Fruit fly (Drosophila melanogaster) whole organism, prepupa: ENCODE measurements around the gene Acp95EF.

Experiments used
- Blimp-1 ChIP-seq: fragments of 200-800 bp; sonication (Bioruptor generic); optimal IDR thresholded peaks from 3 replicates; lab custom pipeline; 2017; ENCODE audit warnings: missing biosample characterization, missing genetic modification characterization, mild to moderate bottlenecking, moderate library complexity, missing genetic modification reagents
- CG10631 ChIP-seq: fragments of 200-800 bp; sonication (Bioruptor generic); optimal IDR thresholded peaks from 2 replicates; lab custom pipeline; 2016; ENCODE audit warnings: missing biosample characterization, missing genetic modification characterization
- CG11294 ChIP-seq: fragments of 200-800 bp; sonication (Bioruptor generic); IDR thresholded peaks from 2 replicates; pipeline ENCODE4 v1.3.6; 2022; ENCODE audit warnings: missing biosample characterization, missing genetic modification characterization
- CG15336 ChIP-seq: fragments of 200-800 bp; sonication (Bioruptor generic); IDR thresholded peaks from 2 replicates; pipeline ENCODE4 v1.3.6; 2022; ENCODE audit warnings: missing biosample characterization, missing genetic modification characterization
- CG3032 ChIP-seq: fragments of 200-800 bp; optimal IDR thresholded peaks from 2 replicates; lab custom pipeline; 2019; ENCODE audit warnings: missing biosample characterization, mild to moderate bottlenecking, missing genetic modification characterization, moderate library complexity
- CG31627 ChIP-seq: fragments of 200-800 bp; sonication (Bioruptor generic); optimal IDR thresholded peaks from 3 replicates; lab custom pipeline; 2016; ENCODE audit warnings: missing biosample characterization, missing genetic modification characterization
- CG32006 ChIP-seq: fragments of 200-800 bp; sonication (Bioruptor generic); optimal IDR thresholded peaks from 3 replicates; lab custom pipeline; 2017; ENCODE audit warnings: missing biosample characterization, mild to moderate bottlenecking, missing genetic modification characterization
- CG34406 ChIP-seq: fragments of 200-800 bp; sonication (Bioruptor generic); optimal IDR thresholded peaks from 3 replicates; lab custom pipeline; 2016; ENCODE audit warnings: missing biosample characterization, missing genetic modification characterization
- CG3919 ChIP-seq: fragments of 200-800 bp; sonication (Bioruptor generic); optimal IDR thresholded peaks from 3 replicates; lab custom pipeline; 2016; ENCODE audit warnings: missing biosample characterization, missing genetic modification characterization
- CG4318 ChIP-seq: fragments of 200-800 bp; sonication (Bioruptor generic); optimal IDR thresholded peaks from 3 replicates; lab custom pipeline; 2017; ENCODE audit warnings: missing biosample characterization, mild to moderate bottlenecking, missing genetic modification characterization
- CG6163 ChIP-seq: fragments of 200-800 bp; sonication (Bioruptor generic); IDR thresholded peaks from 3 replicates; pipeline ENCODE4 v1.3.6; 2022; ENCODE audit warnings: missing biosample characterization, missing genetic modification characterization
- CG6276 ChIP-seq: fragments of 200-800 bp; sonication (Bioruptor generic); optimal IDR thresholded peaks from 2 replicates; lab custom pipeline; 2017; ENCODE audit warnings: missing biosample characterization, mild to moderate bottlenecking, missing genetic modification characterization
- CG6792 ChIP-seq: fragments of 200-800 bp; sonication (Bioruptor generic); optimal IDR thresholded peaks from 3 replicates; lab custom pipeline; 2016; ENCODE audit warnings: missing biosample characterization, missing genetic modification characterization
- CG6854 ChIP-seq: fragments of 200-800 bp; sonication (Bioruptor generic); optimal IDR thresholded peaks from 2 replicates; lab custom pipeline; 2017; ENCODE audit warnings: missing biosample characterization, mild to moderate bottlenecking, missing genetic modification characterization
- CG8119 ChIP-seq: fragments of 200-800 bp; sonication (Bioruptor generic); IDR thresholded peaks from 3 replicates; pipeline ENCODE4 v1.3.6; 2022; ENCODE audit warnings: missing biosample characterization, missing genetic modification characterization
- CG9139 ChIP-seq: fragments of 200-800 bp; sonication (Bioruptor generic); optimal IDR thresholded peaks from 3 replicates; lab custom pipeline; 2017; ENCODE audit warnings: missing biosample characterization, mild to moderate bottlenecking, missing genetic modification characterization
- Eip75B ChIP-seq: fragments of 200-800 bp; sonication (Bioruptor generic); optimal IDR thresholded peaks from 3 replicates; lab custom pipeline; 2016; ENCODE audit warnings: missing biosample characterization, missing genetic modification characterization
- Eip78C ChIP-seq: fragments of 200-800 bp; sonication (Bioruptor generic); peaks from one replicate; lab custom pipeline; 2016; ENCODE audit warnings: missing biosample characterization, missing genetic modification characterization
- Gug ChIP-seq: fragments of 200-800 bp; sonication (Bioruptor generic); IDR thresholded peaks from 2 replicates; pipeline ENCODE4 v1.3.6; 2022; ENCODE audit warnings: missing biosample characterization, missing genetic modification characterization
- Hr38 ChIP-seq: sonication (Bioruptor generic); optimal IDR thresholded peaks from 2 replicates; lab custom pipeline; 2016; ENCODE audit warnings: missing biosample characterization, missing genetic modification characterization
- Hr39 ChIP-seq: fragments of 200-800 bp; sonication (Bioruptor generic); optimal IDR thresholded peaks from 2 replicates; lab custom pipeline; 2016; ENCODE audit warnings: missing biosample characterization, missing genetic modification characterization
- Hr4 ChIP-seq: fragments of 200-800 bp; sonication (Bioruptor generic); optimal IDR thresholded peaks from 3 replicates; lab custom pipeline; 2016; ENCODE audit warnings: missing biosample characterization, missing genetic modification characterization
- Lpt ChIP-seq: fragments of 200-800 bp; sonication (Bioruptor generic); optimal IDR thresholded peaks from 3 replicates; lab custom pipeline; 2016; ENCODE audit warnings: missing biosample characterization, missing genetic modification characterization
- OdsH ChIP-seq: fragments of 200-800 bp; sonication (Bioruptor generic); optimal IDR thresholded peaks from 3 replicates; lab custom pipeline; 2016; ENCODE audit warnings: missing biosample characterization, missing genetic modification characterization
- Sox102F ChIP-seq: fragments of 200-800 bp; sonication (Bioruptor generic); optimal IDR thresholded peaks from 2 replicates; lab custom pipeline; 2016; ENCODE audit warnings: missing biosample characterization, mild to moderate bottlenecking, missing genetic modification characterization
- Sox14 ChIP-seq: fragments of 200-800 bp; sonication (Bioruptor generic); optimal IDR thresholded peaks from 3 replicates; lab custom pipeline; 2016; ENCODE audit warnings: missing biosample characterization, missing genetic modification characterization
- Sox15 ChIP-seq: fragments of 200-800 bp; sonication (Bioruptor generic); optimal IDR thresholded peaks from 3 replicates; lab custom pipeline; 2016; ENCODE audit warnings: missing biosample characterization, missing genetic modification characterization
- achi ChIP-seq: fragments of 200-800 bp; sonication (Bioruptor generic); optimal IDR thresholded peaks from 3 replicates; lab custom pipeline; 2016; ENCODE audit warnings: missing biosample characterization, missing genetic modification characterization
- acj6 ChIP-seq: fragments of 200-800 bp; sonication (Bioruptor generic); optimal IDR thresholded peaks from 3 replicates; lab custom pipeline; 2016; ENCODE audit warnings: missing biosample characterization, missing genetic modification characterization
- cyc ChIP-seq: fragments of 200-800 bp; sonication (Bioruptor generic); optimal IDR thresholded peaks from 3 replicates; lab custom pipeline; 2016; ENCODE audit warnings: missing biosample characterization, missing genetic modification characterization
- dac ChIP-seq: fragments of 200-800 bp; sonication (Bioruptor generic); optimal IDR thresholded peaks from 2 replicates; lab custom pipeline; 2017; ENCODE audit warnings: missing biosample characterization, mild to moderate bottlenecking, missing genetic modification characterization
- eg ChIP-seq: fragments of 200-800 bp; sonication (Bioruptor generic); IDR thresholded peaks from 3 replicates; pipeline ENCODE4 v1.3.6; 2022; ENCODE audit warnings: missing biosample characterization, missing genetic modification characterization
- esn ChIP-seq: fragments of 200-800 bp; sonication (Bioruptor generic); optimal IDR thresholded peaks from 2 replicates; lab custom pipeline; 2016; ENCODE audit warnings: missing biosample characterization, mild to moderate bottlenecking, missing genetic modification characterization, moderate library complexity
- fkh ChIP-seq: fragments of 200-800 bp; sonication (Bioruptor generic); optimal IDR thresholded peaks from 3 replicates; lab custom pipeline; 2017; ENCODE audit warnings: missing biosample characterization, mild to moderate bottlenecking, missing genetic modification characterization, moderate library complexity
- lz ChIP-seq: fragments of 200-800 bp; sonication (Bioruptor generic); optimal IDR thresholded peaks from 3 replicates; lab custom pipeline; 2016; ENCODE audit warnings: missing biosample characterization, missing genetic modification characterization
- net ChIP-seq: fragments of 200-800 bp; sonication (Bioruptor generic); optimal IDR thresholded peaks from 3 replicates; lab custom pipeline; 2016; ENCODE audit warnings: missing biosample characterization, missing genetic modification characterization
- pdm3 ChIP-seq: fragments of 200-800 bp; sonication (Bioruptor generic); optimal IDR thresholded peaks from 3 replicates; lab custom pipeline; 2016; ENCODE audit warnings: missing biosample characterization, missing genetic modification characterization
- spab ChIP-seq: fragments of 200-800 bp; sonication (Bioruptor generic); optimal IDR thresholded peaks from 2 replicates; lab custom pipeline; 2017; ENCODE audit warnings: missing biosample characterization, mild to moderate bottlenecking, missing genetic modification characterization, missing genetic modification reagents
- topi ChIP-seq: fragments of 200-800 bp; sonication (Bioruptor generic); optimal IDR thresholded peaks from 3 replicates; lab custom pipeline; 2016; ENCODE audit warnings: missing biosample characterization, missing genetic modification characterization
- vri ChIP-seq: fragments of 200-800 bp; sonication (Bioruptor generic); optimal IDR thresholded peaks from 3 replicates; lab custom pipeline; 2016; ENCODE audit warnings: missing biosample characterization, mild to moderate bottlenecking, missing genetic modification characterization

Gene Acp95EF

dm6 chr3R:24203426-24203825, 25.3 kb upstream of the Acp95EF start (continued):
- peak; percentile 89 for TF ChIP-seq esn (GFP tag; lab: Kevin White, UChicago)
- peak; percentile 92 for TF ChIP-seq Sox102F (GFP tag; lab: Kevin White, UChicago)
- TF ChIP-seq Gug = peak; percentile 80
- peak; percentile 84 for TF ChIP-seq CG6792 (GFP tag; lab: Kevin White, UChicago)
- TF ChIP-seq Hr38 = no peak
- peak; percentile 85 for TF ChIP-seq net (GFP tag; lab: Kevin White, UChicago)
- peak; percentile 94 for TF ChIP-seq CG15336
- peak; percentile 78 for TF ChIP-seq vri
- TF ChIP-seq CG31627 = peak; percentile 81
- peak; percentile 89 for TF ChIP-seq CG3919 (GFP tag; lab: Kevin White, UChicago)
- TF ChIP-seq CG8119 = peak; percentile 94
- peak; percentile 79 for TF ChIP-seq CG10631 (GFP tag; lab: Kevin White, UChicago)
- TF ChIP-seq CG9139 = peak; percentile 26
- peak; percentile 84 for TF ChIP-seq CG34406 (GFP tag; lab: Kevin White, UChicago)
- TF ChIP-seq topi (GFP tag; lab: Kevin White, UChicago) = peak; percentile 89
- peak; percentile 69 for TF ChIP-seq spab (GFP tag; lab: Kevin White, UChicago)
- TF ChIP-seq fkh (GFP tag; lab: Kevin White, UChicago) = no peak
- TF ChIP-seq CG6854 (GFP tag; lab: Kevin White, UChicago) = peak; percentile 77

DNA sequence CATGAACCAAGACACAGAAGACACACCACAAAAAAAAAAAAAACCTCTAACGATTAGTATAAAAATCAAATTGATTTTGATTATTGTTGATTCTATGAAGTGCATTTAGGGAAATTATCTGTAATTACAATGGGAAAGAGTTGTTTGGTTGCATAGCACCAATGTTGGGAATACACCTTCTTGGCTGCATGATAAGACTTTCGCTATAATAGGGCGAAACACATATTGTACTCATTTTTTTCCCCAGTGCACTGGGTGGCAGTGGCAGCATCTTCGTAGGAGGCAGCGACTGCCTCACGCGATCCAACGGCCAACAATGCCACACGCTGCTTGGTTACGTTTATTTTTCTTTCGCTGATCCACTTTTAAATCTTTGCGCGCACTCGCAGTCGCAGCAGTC, 24.8 kb upstream of the Acp95EF start:
- peak; percentile 16 for TF ChIP-seq cyc (GFP tag; lab: Kevin White, UChicago)
- TF ChIP-seq Eip75B = peak; percentile 16
- TF ChIP-seq Blimp-1 (GFP tag; lab: Kevin White, UChicago) = no peak
- peak; percentile 10 for TF ChIP-seq net (GFP tag; lab: Kevin White, UChicago)
- no peak for TF ChIP-seq Sox15 (GFP tag; lab: Kevin White, UChicago)
- TF ChIP-seq CG6792 (GFP tag; lab: Kevin White, UChicago) = no peak
- peak; percentile 49 for TF ChIP-seq CG6276 (GFP tag; lab: Kevin White, UChicago)
- peak; percentile 41 for TF ChIP-seq CG3919 (GFP tag; lab: Kevin White, UChicago)
- TF ChIP-seq pdm3 (GFP tag; lab: Kevin White, UChicago) = peak; percentile 40
- TF ChIP-seq CG3032 (tag; lab: Kevin White, UChicago) = peak; percentile 8
- peak; percentile 78 for TF ChIP-seq Eip78C (GFP tag; lab: Kevin White, UChicago)
- peak; percentile 66 for TF ChIP-seq dac (GFP tag; lab: Kevin White, UChicago)
- TF ChIP-seq Sox14 (GFP tag; lab: Kevin White, UChicago) = peak; percentile 32
- no peak for TF ChIP-seq CG6163 (GFP tag; lab: Robert Waterston, UW)
- TF ChIP-seq achi (GFP tag; lab: Kevin White, UChicago) = peak; percentile 34
- TF ChIP-seq Hr4 (GFP tag; lab: Kevin White, UChicago) = peak; percentile 82
- peak; percentile 19 for TF ChIP-seq Hr39 (GFP tag; lab: Kevin White, UChicago)
- TF ChIP-seq vri = no peak
- peak; percentile 22 for TF ChIP-seq CG31627
- TF ChIP-seq CG34406 (GFP tag; lab: Kevin White, UChicago) = peak; percentile 12
- peak; percentile 87 for TF ChIP-seq CG32006 (GFP tag; lab: Kevin White, UChicago)
- no peak for TF ChIP-seq topi (GFP tag; lab: Kevin White, UChicago)
- peak; percentile 5 for TF ChIP-seq lz (GFP tag; lab: Kevin White, UChicago)
- no peak for TF ChIP-seq spab (GFP tag; lab: Kevin White, UChicago)
- TF ChIP-seq CG4318 (GFP tag; lab: Kevin White, UChicago) = peak; percentile 84
- peak; percentile 28 for TF ChIP-seq Lpt (GFP tag; lab: Kevin White, UChicago)
- TF ChIP-seq CG8119 = peak; percentile 56
- peak; percentile 22; the same call in 1 of the 3 replicates for TF ChIP-seq eg (GFP tag; lab: Robert Waterston, UW)
- peak; percentile 45 for TF ChIP-seq OdsH (GFP tag; lab: Kevin White, UChicago)
- TF ChIP-seq CG11294 (GFP tag; lab: Robert Waterston, UW) = 0 out of 2 replicates have a peak, but pooled peaks have one; percentile 30
- peak; percentile 68 for TF ChIP-seq CG15336
- peak; percentile 26 for TF ChIP-seq CG10631 (GFP tag; lab: Kevin White, UChicago)
- peak; percentile 11 for TF ChIP-seq acj6
